ENCODE assay signal across 3 worm cellular contexts in the genomic region with DNA sequence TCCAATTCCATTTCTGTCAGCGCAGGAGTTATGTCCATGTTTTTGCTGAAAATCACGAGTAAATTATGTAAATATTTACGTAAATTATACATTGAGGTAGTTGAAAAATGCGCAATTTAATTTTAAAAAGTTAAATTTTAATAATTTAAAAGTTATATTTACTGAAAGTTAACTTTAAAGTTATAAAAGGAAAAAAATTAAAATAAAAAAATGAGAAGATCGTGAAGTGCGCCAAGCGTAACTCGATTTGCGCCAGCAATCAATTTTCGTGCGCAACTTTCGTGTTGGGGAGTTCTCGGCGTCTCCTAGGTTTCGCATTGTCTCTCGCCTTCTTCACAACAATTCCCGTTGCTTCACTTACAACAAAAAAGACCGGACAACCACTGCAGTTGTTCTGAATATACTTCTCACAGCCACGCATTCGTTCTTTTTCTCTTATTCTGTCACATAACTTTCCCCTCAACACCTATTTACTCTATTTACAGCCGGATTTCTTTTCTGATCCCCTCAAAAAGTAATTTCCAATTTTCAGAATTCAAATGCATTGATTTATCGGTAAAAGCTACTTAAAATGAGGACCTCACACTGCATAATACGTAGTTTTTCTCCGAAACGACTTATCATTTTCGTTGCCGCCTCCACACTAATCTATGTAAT.
TF ChIP-seq lines count a peak whose summit lies in the region.

A gene (minus strand): TSS at position 51 of the 657 bp plus-strand sequence.
A gene (plus strand): TSS at position 337 of the 657 bp plus-strand sequence.

TF ChIP-seq in whole organism, L1 larva, 84 proteins besides CTCF, POLR2A, EP300 and RAD21 (continued from another document and continues in another):
- TF ChIP-seq ceh-8 (GFP tag; optimal IDR thresholded peaks at IDR 0.05; lab: Kevin White, UChicago): peak; percentile 70
- peak; percentile 96 for TF ChIP-seq mep-1 (tag; optimal IDR thresholded peaks at IDR 0.05; lab: Kevin White, UChicago)
- TF ChIP-seq unc-30 (tag; optimal IDR thresholded peaks at IDR 0.05; lab: Kevin White, UChicago): no peak
- peak; percentile 72 for TF ChIP-seq skn-1 (tag; optimal IDR thresholded peaks at IDR 0.05; lab: Kevin White, UChicago)
- peak; percentile 90 for TF ChIP-seq dsc-1 (tag; optimal IDR thresholded peaks at IDR 0.05; lab: Kevin White, UChicago)
- 0 out of 2 replicates have a peak, but pooled peaks have one; percentile 40 for TF ChIP-seq ceh-88 (GFP tag; IDR thresholded peaks at IDR 0.05; lab: Robert Waterston, UW)
- TF ChIP-seq nhr-237 (tag; optimal IDR thresholded peaks at IDR 0.05; lab: Kevin White, UChicago): no peak
- TF ChIP-seq nhr-71 (tag; optimal IDR thresholded peaks at IDR 0.05; lab: Kevin White, UChicago): peak; percentile 92
- TF ChIP-seq ceh-82 (tag; optimal IDR thresholded peaks at IDR 0.05; lab: Kevin White, UChicago): peak; percentile 86 to 93 (median 90)
- TF ChIP-seq nhr-90 (tag; optimal IDR thresholded peaks at IDR 0.05; lab: Kevin White, UChicago; ENCODE audit: poor library complexity): peak; percentile 92
- TF ChIP-seq efl-3 (GFP tag; optimal IDR thresholded peaks at IDR 0.05; lab: Kevin White, UChicago): peak; percentile 28
- TF ChIP-seq C34B4.2 (tag; optimal IDR thresholded peaks at IDR 0.05; lab: Kevin White, UChicago): no peak
- peak; percentile 83 to 85 for TF ChIP-seq lin-35 (GFP tag; optimal IDR thresholded peaks at IDR 0.05; lab: Kevin White, UChicago)
- no peak for TF ChIP-seq Y116A8C.19 (tag; optimal IDR thresholded peaks at IDR 0.05; lab: Kevin White, UChicago; ENCODE audit: borderline replicate concordance)
- no peak for TF ChIP-seq hlh-4 (tag; optimal IDR thresholded peaks at IDR 0.05; lab: Kevin White, UChicago)
- TF ChIP-seq ces-1 (GFP tag; optimal IDR thresholded peaks at IDR 0.05; lab: Kevin White, UChicago): no peak
- peak; percentile 89 for TF ChIP-seq grh-1 (GFP tag; IDR thresholded peaks at IDR 0.05; lab: Robert Waterston, UW)
- no peak for TF ChIP-seq vab-15 (tag; optimal IDR thresholded peaks at IDR 0.05; lab: Kevin White, UChicago)
- TF ChIP-seq unc-130 (tag; optimal IDR thresholded peaks at IDR 0.05; lab: Kevin White, UChicago): peak; percentile 80
- TF ChIP-seq isw-1 (GFP tag; IDR thresholded peaks at IDR 0.05; lab: Robert Waterston, UW): peak; percentile 82
- peak; percentile 54 for TF ChIP-seq F16B12.6 (tag; optimal IDR thresholded peaks at IDR 0.05; lab: Kevin White, UChicago)
- TF ChIP-seq fkh-10 (GFP tag; optimal IDR thresholded peaks at IDR 0.05; lab: Kevin White, UChicago): peak; percentile 51
- TF ChIP-seq nhr-11 (tag; optimal IDR thresholded peaks at IDR 0.05; lab: Kevin White, UChicago): peak; percentile 49
- peak; percentile 5 for TF ChIP-seq ceh-90 (tag; optimal IDR thresholded peaks at IDR 0.05; lab: Kevin White, UChicago)
- peak; percentile 92 for TF ChIP-seq nhr-19 (GFP tag; conservative IDR thresholded peaks at IDR 0.05; lab: Robert Waterston, UW)
- TF ChIP-seq zip-4 (GFP tag; optimal IDR thresholded peaks at IDR 0.05; lab: Kevin White, UChicago): peak; percentile 70
- TF ChIP-seq tlp-1 (tag; optimal IDR thresholded peaks at IDR 0.05; lab: Kevin White, UChicago): no peak
- peak; percentile 52 for TF ChIP-seq pax-3 (tag; optimal IDR thresholded peaks at IDR 0.05; lab: Kevin White, UChicago)
- peak; percentile 88 for TF ChIP-seq tbx-2 (tag; optimal IDR thresholded peaks at IDR 0.05; lab: Kevin White, UChicago)
- TF ChIP-seq pag-3 (tag; optimal IDR thresholded peaks at IDR 0.05; lab: Kevin White, UChicago; ENCODE audit: borderline replicate concordance, insufficient read depth): no peak
- peak; percentile 85 for TF ChIP-seq xbp-1 (tag; optimal IDR thresholded peaks at IDR 0.05; lab: Kevin White, UChicago)
- peak in 1 of 2 experiments; percentile 62 for TF ChIP-seq mdl-1 (tag; optimal IDR thresholded peaks at IDR 0.05; lab: Kevin White, UChicago)
- TF ChIP-seq blmp-1 (tag; optimal IDR thresholded peaks at IDR 0.05; lab: Kevin White, UChicago): peak; percentile 66
- no peak for TF ChIP-seq nhr-84 (tag; optimal IDR thresholded peaks at IDR 0.05; lab: Kevin White, UChicago)
- peak; percentile 71 for TF ChIP-seq jun-1 (tag; optimal IDR thresholded peaks at IDR 0.05; lab: Kevin White, UChicago)
- peak in 1 of 2 experiments; percentile 55 for TF ChIP-seq ztf-11 (tag; optimal IDR thresholded peaks at IDR 0.05; lab: Kevin White, UChicago)
- peak; percentile 20 for TF ChIP-seq fos-1 (tag; optimal IDR thresholded peaks at IDR 0.05; lab: Kevin White, UChicago)
- no peak for TF ChIP-seq lin-14 (GFP tag; optimal IDR thresholded peaks at IDR 0.05; lab: Kevin White, UChicago)
- TF ChIP-seq efl-1 (optimal IDR thresholded peaks at IDR 0.05; lab: Kevin White, UChicago): peak; percentile 80 to 85
- TF ChIP-seq efl-1 (GFP tag; optimal IDR thresholded peaks at IDR 0.05 in 1 of 2; lab: Kevin White, UChicago): peak; percentile 79 to 98

TF ChIP-seq in whole organism, L3 larva, 47 proteins besides CTCF, POLR2A, EP300 and RAD21 (continued from another document):
- TF ChIP-seq nhr-43 (tag; optimal IDR thresholded peaks at IDR 0.05; lab: Kevin White, UChicago; ENCODE audit: poor library complexity, severe bottlenecking) (peak; percentile 86), lin-15B (tag; optimal IDR thresholded peaks at IDR 0.05; lab: Kevin White, UChicago) (peak; percentile 69), jun-1 (tag; optimal IDR thresholded peaks at IDR 0.05; lab: Kevin White, UChicago) (peak; percentile 62), lsy-12 (tag; optimal IDR thresholded peaks at IDR 0.05; lab: Kevin White, UChicago) (peak; percentile 65), ztf-4 (tag; optimal IDR thresholded peaks at IDR 0.05; lab: Kevin White, UChicago) (no peak), tbx-2 (tag; optimal IDR thresholded peaks at IDR 0.05; lab: Kevin White, UChicago) (peak; percentile 80), elt-2 (tag; optimal IDR thresholded peaks at IDR 0.05; lab: Kevin White, UChicago) (peak; percentile 59)
TF ChIP-seq in whole organism, L3 larva: peak in this region for 18.

TF ChIP-seq in whole organism, young adult, 124 proteins besides CTCF, POLR2A, EP300 and RAD21 (continued from another document and continues in another):
- TF ChIP-seq C17E4.6 (GFP tag; IDR thresholded peaks at IDR 0.05; lab: Robert Waterston, UW) (peak; percentile 67; the same call in 1 of the 2 replicates), D2030.7 (GFP tag; IDR thresholded peaks at IDR 0.05; lab: Robert Waterston, UW) (peak; percentile 80), aptf-2 (GFP tag; conservative IDR thresholded peaks at IDR 0.05; lab: Robert Waterston, UW) (no peak), ceh-40 (GFP tag; IDR thresholded peaks at IDR 0.05; lab: Robert Waterston, UW) (no peak), egrh-3 (GFP tag; IDR thresholded peaks at IDR 0.05; lab: Robert Waterston, UW) (no peak), madf-3 (GFP tag; IDR thresholded peaks at IDR 0.05; lab: Robert Waterston, UW) (peak; percentile 92), let-526 (GFP tag; IDR thresholded peaks at IDR 0.05; lab: Robert Waterston, UW) (no peak), lag-1 (GFP tag; IDR thresholded peaks at IDR 0.05; lab: Robert Waterston, UW) (no peak), attf-3 (GFP tag; conservative IDR thresholded peaks at IDR 0.05; lab: Robert Waterston, UW) (peak; percentile 69), ekl-4 (GFP tag; IDR thresholded peaks at IDR 0.05; lab: Robert Waterston, UW) (peak; percentile 92), F55B11.4 (tag; optimal IDR thresholded peaks at IDR 0.05; lab: Kevin White, UChicago; ENCODE audit: borderline replicate concordance, insufficient read depth) (no peak), F33H1.4 (GFP tag; IDR thresholded peaks at IDR 0.05; lab: Robert Waterston, UW) (peak; percentile 75), nfya-1 (tag; optimal IDR thresholded peaks at IDR 0.05; lab: Kevin White, UChicago; ENCODE audit: borderline replicate concordance, insufficient read depth) (no peak), B0019.2 (GFP tag; conservative IDR thresholded peaks at IDR 0.05; lab: Robert Waterston, UW) (no peak; the same call in 1 of the 2 replicates), Y79H2A.3 (GFP tag; conservative IDR thresholded peaks at IDR 0.05; lab: Robert Waterston, UW) (no peak), madf-10 (tag; optimal IDR thresholded peaks at IDR 0.05; lab: Kevin White, UChicago) (peak; percentile 50), lin-54 (GFP tag; optimal IDR thresholded peaks at IDR 0.05; lab: Kevin White, UChicago) (peak; percentile 87), K11D2.4 (GFP tag; IDR thresholded peaks at IDR 0.05; lab: Robert Waterston, UW) (peak; percentile 83), ztf-26 (tag; optimal IDR thresholded peaks at IDR 0.05; lab: Kevin White, UChicago) (peak; percentile 44), hlh-26 (GFP tag; conservative IDR thresholded peaks at IDR 0.05; lab: Robert Waterston, UW) (no peak), egl-18 (GFP tag; IDR thresholded peaks at IDR 0.05; lab: Robert Waterston, UW) (0 out of 2 replicates have a peak, but pooled peaks have one; percentile 38), mxl-1 (tag; optimal IDR thresholded peaks at IDR 0.05; lab: Kevin White, UChicago) (no peak), madf-8 (GFP tag; conservative IDR thresholded peaks at IDR 0.05; lab: Robert Waterston, UW) (peak; percentile 67), T26A5.8 (tag; optimal IDR thresholded peaks at IDR 0.05; lab: Kevin White, UChicago) (no peak), let-607 (tag; optimal IDR thresholded peaks at IDR 0.05; lab: Kevin White, UChicago) (peak in 1 of 2 experiments; percentile 57), snpc-3.4 (tag; optimal IDR thresholded peaks at IDR 0.05; lab: Kevin White, UChicago) (peak; percentile 41), B0035.1 (tag; optimal IDR thresholded peaks at IDR 0.05; lab: Kevin White, UChicago) (peak; percentile 9), hmg-1.2 (GFP tag; IDR thresholded peaks at IDR 0.05; lab: Robert Waterston, UW) (peak; percentile 92), lsy-27 (tag; optimal IDR thresholded peaks at IDR 0.05; lab: Kevin White, UChicago; ENCODE audit: borderline replicate concordance, insufficient read depth) (no peak), unc-130 (GFP tag; optimal IDR thresholded peaks at IDR 0.05; lab: Kevin White, UChicago) (peak; percentile 8), nhr-179 (tag; optimal IDR thresholded peaks at IDR 0.05; lab: Kevin White, UChicago) (no peak), Y56A3A.18 (GFP tag; IDR thresholded peaks at IDR 0.05; lab: Robert Waterston, UW) (peak; percentile 72; the same call in 1 of the 2 replicates), ztf-22 (GFP tag; optimal IDR thresholded peaks at IDR 0.05; lab: Kevin White, UChicago) (no peak), ceh-27 (GFP tag; optimal IDR thresholded peaks at IDR 0.05; lab: Kevin White, UChicago) (peak; percentile 43), egl-44 (GFP tag; IDR thresholded peaks at IDR 0.05; lab: Robert Waterston, UW) (no peak), somi-1 (GFP tag; optimal IDR thresholded peaks at IDR 0.05; lab: Kevin White, UChicago) (peak; percentile 50), F37B4.10 (GFP tag; IDR thresholded peaks at IDR 0.05; lab: Robert Waterston, UW) (no peak), Y95B8A.8 (GFP tag; IDR thresholded peaks at IDR 0.05; lab: Robert Waterston, UW) (no peak), xnd-1 (tag; optimal IDR thresholded peaks at IDR 0.05; lab: Kevin White, UChicago) (peak; percentile 61), C06A6.2 (GFP tag; conservative IDR thresholded peaks at IDR 0.05; lab: Robert Waterston, UW) (peak; percentile 69), dpl-1 (GFP tag; optimal IDR thresholded peaks at IDR 0.05; lab: Kevin White, UChicago) (peak; percentile 29), F39B2.1 (GFP tag; IDR thresholded peaks at IDR 0.05; lab: Robert Waterston, UW) (no peak), ets-4 (GFP tag; optimal IDR thresholded peaks at IDR 0.05; lab: Kevin White, UChicago) (no peak), attf-6 (GFP tag; IDR thresholded peaks at IDR 0.05; lab: Robert Waterston, UW) (no peak), F10E7.11 (tag; optimal IDR thresholded peaks at IDR 0.05; lab: Kevin White, UChicago) (no peak), rcor-1 (GFP tag; IDR thresholded peaks at IDR 0.05; lab: Robert Waterston, UW) (peak; percentile 92), unc-62 (GFP tag; optimal IDR thresholded peaks at IDR 0.05; lab: Kevin White, UChicago) (no peak), snpc-1.1 (tag; optimal IDR thresholded peaks at IDR 0.05; lab: Kevin White, UChicago; ENCODE audit: insufficient read depth) (peak; percentile 39), B0261.1 (tag; optimal IDR thresholded peaks at IDR 0.05; lab: Kevin White, UChicago) (peak; percentile 3), ztf-18 (tag; optimal IDR thresholded peaks at IDR 0.05; lab: Kevin White, UChicago) (peak; percentile 99), F49E8.2 (tag; optimal IDR thresholded peaks at IDR 0.05; lab: Kevin White, UChicago; ENCODE audit: insufficient read depth) (peak; percentile 12), madf-6 (GFP tag; IDR thresholded peaks at IDR 0.05; lab: Robert Waterston, UW) (peak; percentile 91), nhr-120 (GFP tag; IDR thresholded peaks at IDR 0.05; lab: Robert Waterston, UW) (no peak), bed-1 (GFP tag; IDR thresholded peaks at IDR 0.05; lab: Robert Waterston, UW) (no peak), gei-17 (GFP tag; optimal IDR thresholded peaks at IDR 0.05; lab: Kevin White, UChicago) (peak; percentile 64), dox-1 (GFP tag; IDR thresholded peaks at IDR 0.05; lab: Robert Waterston, UW) (peak; percentile 89), ztf-6 (GFP tag; IDR thresholded peaks at IDR 0.05; lab: Robert Waterston, UW) (no peak), tlf-1 (GFP tag; optimal IDR thresholded peaks at IDR 0.05; lab: Kevin White, UChicago) (peak; percentile 74), K12H6.12 (tag; optimal IDR thresholded peaks at IDR 0.05; lab: Kevin White, UChicago) (peak; percentile 23), ceh-58 (GFP tag; IDR thresholded peaks at IDR 0.05; lab: Robert Waterston, UW) (no peak), snpc-4 (GFP tag; optimal IDR thresholded peaks at IDR 0.05; lab: Kevin White, UChicago) (peak; percentile 16), snpc-4 (tag; optimal IDR thresholded peaks at IDR 0.05; lab: Kevin White, UChicago) (peak; percentile 61 to 77 (median 70)), nhr-90 (tag; optimal IDR thresholded peaks at IDR 0.05; lab: Kevin White, UChicago) (no peak), F57A8.1 (GFP tag; optimal IDR thresholded peaks at IDR 0.05; lab: Kevin White, UChicago) (no peak), repo-1 (tag; optimal IDR thresholded peaks at IDR 0.05; lab: Kevin White, UChicago) (peak; percentile 70), rpc-1 (optimal IDR thresholded peaks at IDR 0.05; lab: Kevin White, UChicago) (no peak), rpc-1 (tag; optimal IDR thresholded peaks at IDR 0.05; lab: Kevin White, UChicago) (no peak), tbx-9 (tag; optimal IDR thresholded peaks at IDR 0.05; lab: Kevin White, UChicago; ENCODE audit: borderline replicate concordance) (no peak), ama-1 (optimal IDR thresholded peaks at IDR 0.05; lab: Kevin White, UChicago) (no peak), ama-1 (GFP tag; optimal IDR thresholded peaks at IDR 0.05; lab: Kevin White, UChicago) (no peak), attf-5 (GFP tag; optimal IDR thresholded peaks at IDR 0.05; lab: Kevin White, UChicago) (peak; percentile 78), mcd-1 (GFP tag; IDR thresholded peaks at IDR 0.05; lab: Robert Waterston, UW) (peak; percentile 88), sea-2 (GFP tag; IDR thresholded peaks at IDR 0.05; lab: Robert Waterston, UW) (no peak), bed-2 (GFP tag; IDR thresholded peaks at IDR 0.05; lab: Robert Waterston, UW) (no peak), F52B5.7 (tag; optimal IDR thresholded peaks at IDR 0.05; lab: Kevin White, UChicago) (no peak), lin-35 (GFP tag; optimal IDR thresholded peaks at IDR 0.05; lab: Kevin White, UChicago) (peak in 2 of 3 experiments; percentile 53 to 82), lin-40 (tag; optimal IDR thresholded peaks at IDR 0.05; lab: Kevin White, UChicago) (peak; percentile 88), sptf-2 (GFP tag; optimal IDR thresholded peaks at IDR 0.05; lab: Kevin White, UChicago) (no peak), rec-8 (tag; optimal IDR thresholded peaks at IDR 0.05; lab: Kevin White, UChicago) (peak in 1 of 2 experiments; percentile 28)
